Fruit fly (Drosophila melanogaster): ENCODE results near the gene CG3386.

- TF ChIP-seq kay (GFP tag; ENCODE audit: borderline replicate concordance) (peak; percentile 72), Crg-1 (GFP tag; optimal IDR thresholded peaks at IDR 0.05) (no peak), CG14711 (tag; optimal IDR thresholded peaks at IDR 0.05) (no peak), CG7045 (GFP tag; optimal IDR thresholded peaks at IDR 0.05) (no peak), Clk (GFP tag; optimal IDR thresholded peaks at IDR 0.05) (no peak), Mnt (GFP tag; optimal IDR thresholded peaks at IDR 0.05) (no peak), tj (GFP tag; optimal IDR thresholded peaks at IDR 0.05) (no peak), CG12768 (GFP tag; optimal IDR thresholded peaks at IDR 0.05) (no peak)
These were observed 43.4 kb downstream of the CG3386 start for dm6 chr3L:638757-639353.

Data from whole organism, adult.